Fruit fly (Drosophila melanogaster) whole organism, prepupa: ENCODE data around the gene CG10029.
A peak's percentile ranks its signal among the peaks of the same experiment; 100 is the strongest.

Experiments used
- CG15336 ChIP-seq: fragments of 200-800 bp; sonication (Bioruptor generic); IDR thresholded peaks from 2 replicates; pipeline ENCODE4 v1.3.6; 2022; ENCODE audit warnings: missing biosample characterization, missing genetic modification characterization
- CG1621 ChIP-seq: fragments of 200-800 bp; sonication (Bioruptor generic); optimal IDR thresholded peaks from 3 replicates; lab custom pipeline; 2018; ENCODE audit warnings: missing biosample characterization, mild to moderate bottlenecking, missing genetic modification characterization
- CG9139 ChIP-seq: fragments of 200-800 bp; sonication (Bioruptor generic); optimal IDR thresholded peaks from 3 replicates; lab custom pipeline; 2017; ENCODE audit warnings: missing biosample characterization, mild to moderate bottlenecking, missing genetic modification characterization
- Gug ChIP-seq: fragments of 200-800 bp; sonication (Bioruptor generic); IDR thresholded peaks from 2 replicates; pipeline ENCODE4 v1.3.6; 2022; ENCODE audit warnings: missing biosample characterization, missing genetic modification characterization
- Hr4 ChIP-seq: fragments of 200-800 bp; sonication (Bioruptor generic); optimal IDR thresholded peaks from 3 replicates; lab custom pipeline; 2016; ENCODE audit warnings: missing biosample characterization, missing genetic modification characterization
- Sox15 ChIP-seq: fragments of 200-800 bp; sonication (Bioruptor generic); optimal IDR thresholded peaks from 3 replicates; lab custom pipeline; 2016; ENCODE audit warnings: missing biosample characterization, missing genetic modification characterization
- dac ChIP-seq: fragments of 200-800 bp; sonication (Bioruptor generic); optimal IDR thresholded peaks from 2 replicates; lab custom pipeline; 2017; ENCODE audit warnings: missing biosample characterization, mild to moderate bottlenecking, missing genetic modification characterization
- esn ChIP-seq: fragments of 200-800 bp; sonication (Bioruptor generic); optimal IDR thresholded peaks from 2 replicates; lab custom pipeline; 2016; ENCODE audit warnings: missing biosample characterization, mild to moderate bottlenecking, missing genetic modification characterization, moderate library complexity
- fd85E ChIP-seq: fragments of 200-800 bp; sonication (Bioruptor generic); optimal IDR thresholded peaks from 3 replicates; lab custom pipeline; 2016; ENCODE audit warnings: missing biosample characterization, missing genetic modification characterization
- lz ChIP-seq: fragments of 200-800 bp; sonication (Bioruptor generic); optimal IDR thresholded peaks from 3 replicates; lab custom pipeline; 2016; ENCODE audit warnings: missing biosample characterization, missing genetic modification characterization
- spab ChIP-seq: fragments of 200-800 bp; sonication (Bioruptor generic); optimal IDR thresholded peaks from 2 replicates; lab custom pipeline; 2017; ENCODE audit warnings: missing biosample characterization, mild to moderate bottlenecking, missing genetic modification characterization, missing genetic modification reagents

dm6 chr3R:7310576-7310975, 6.4 kb downstream of the CG10029 start:
- TF ChIP-seq spab (GFP tag; lab: Kevin White, UChicago) (no peak), Gug (GFP tag; lab: Robert Waterston, UW) (no peak), Sox15 (GFP tag; lab: Kevin White, UChicago) (no peak), dac (GFP tag; lab: Kevin White, UChicago) (peak; percentile 23), fd85E (GFP tag; lab: Kevin White, UChicago) (no peak), esn (no peak), CG15336 (no peak), Hr4 (no peak), CG1621 (no peak), lz (GFP tag; lab: Kevin White, UChicago) (no peak), CG9139 (GFP tag; lab: Kevin White, UChicago) (peak; percentile 8)
